Fruit fly (Drosophila melanogaster) whole organism: ENCODE measurements around the gene NimB5.

Source experiments
- psq ChIP-seq: fragments of >200 bp; optimal IDR thresholded peaks from 2 replicates; lab custom pipeline; 2017
- usp ChIP-seq: fragments of >200 bp; optimal IDR thresholded peaks from 2 replicates; lab custom pipeline; 2017; ENCODE audit warnings: missing biosample characterization, missing genetic modification characterization, mixed read lengths

DNA sequence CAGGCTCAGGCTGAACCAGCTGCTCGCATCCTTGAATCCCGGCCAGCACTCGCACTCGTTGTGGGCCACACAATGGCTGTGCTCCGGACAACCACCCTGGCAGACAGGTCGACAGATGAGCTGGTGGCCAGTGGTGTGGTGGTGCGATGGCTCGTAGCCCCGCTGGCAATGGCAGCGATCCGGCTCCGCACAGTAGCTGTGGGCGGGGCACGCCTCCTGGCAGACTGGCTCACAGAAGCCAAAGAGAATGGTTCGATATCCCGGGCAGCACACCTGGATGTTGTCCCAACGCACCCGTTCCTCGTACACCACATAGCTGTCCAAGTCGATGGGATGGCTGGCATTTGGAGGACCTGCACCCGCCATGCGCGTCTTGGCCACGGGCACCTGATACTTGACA, 49.7 kb downstream of the NimB5 start:
- TF ChIP-seq usp (GFP tag; lab: Kevin White, UChicago) (no peak), psq (no peak)
